Fruit fly (Drosophila melanogaster): ENCODE data around the gene CG34176.

dm6 chr2L:4028026-4028425 lies 24.1 kb downstream of the CG34176 start:
- TF ChIP-seq CG4496 (GFP tag; IDR thresholded peaks at IDR 0.05) (peak; percentile 68), CG17806 (tag; optimal IDR thresholded peaks at IDR 0.05) (peak; percentile 64), EcR (GFP tag; optimal IDR thresholded peaks at IDR 0.05) (peak; percentile 69), CG12605 (GFP tag; IDR thresholded peaks at IDR 0.05) (no peak), CG9948 (tag; optimal IDR thresholded peaks at IDR 0.05) (peak; percentile 68), Pif1A (GFP tag; optimal IDR thresholded peaks at IDR 0.05) (no peak), rn (GFP tag; IDR thresholded peaks at IDR 0.05) (0 out of 2 replicates have a peak, but pooled peaks have one; percentile 21), CG8159 (tag; optimal IDR thresholded peaks at IDR 0.05) (peak; percentile 49), CG14655 (GFP tag; optimal IDR thresholded peaks at IDR 0.05) (peak; percentile 61), CG15710 (tag; optimal IDR thresholded peaks at IDR 0.05) (peak; percentile 64), fd96Ca (GFP tag; IDR thresholded peaks at IDR 0.05) (peak; percentile 66), CG32121 (GFP tag; IDR thresholded peaks at IDR 0.05) (no peak)
